Fruit fly (Drosophila melanogaster): Measurements from ENCODE around the gene CG14377.

Gene CG14377

dm6 chr3R:13425470-13426033, 27.9 kb downstream of the CG14377 start, which contains the start of gene Act87E (continued):
- TF ChIP-seq CG13287 (GFP tag; IDR thresholded peaks at IDR 0.05; ENCODE audit: partially characterized antibody) = no peak
- TF ChIP-seq gt (GFP tag; IDR thresholded peaks at IDR 0.05) = no peak
- TF ChIP-seq Dip3 (GFP tag; optimal IDR thresholded peaks at IDR 0.05) = no peak
- no peak for TF ChIP-seq CG14860 (GFP tag; IDR thresholded peaks at IDR 0.05; ENCODE audit: partially characterized antibody)
- TF ChIP-seq CG30020 (tag; optimal IDR thresholded peaks at IDR 0.05) = peak; percentile 46
- TF ChIP-seq Sox100B (GFP tag; optimal IDR thresholded peaks at IDR 0.05) = peak; percentile 85
- no peak for TF ChIP-seq ab (GFP tag; optimal IDR thresholded peaks at IDR 0.05)
- peak; percentile 58 for TF ChIP-seq tin (GFP tag; optimal IDR thresholded peaks at IDR 0.05)
- no peak for TF ChIP-seq ato (GFP tag; IDR thresholded peaks at IDR 0.05; ENCODE audit: partially characterized antibody)
- peak; percentile 1 for TF ChIP-seq Fer3 (tag; optimal IDR thresholded peaks at IDR 0.05)
- no peak for TF ChIP-seq CG6272 (GFP tag; IDR thresholded peaks at IDR 0.05)
- TF ChIP-seq run (tag; optimal IDR thresholded peaks at IDR 0.05) = peak; percentile 37
- TF ChIP-seq CG18262 (tag; optimal IDR thresholded peaks at IDR 0.05) = peak; percentile 90
- no peak for TF ChIP-seq gce (GFP tag; IDR thresholded peaks at IDR 0.05)
- no peak for TF ChIP-seq Chrac-16 (GFP tag; optimal IDR thresholded peaks at IDR 0.05)
- no peak for TF ChIP-seq sens-2 (GFP tag; IDR thresholded peaks at IDR 0.05)
- TF ChIP-seq CG4328 (GFP tag; optimal IDR thresholded peaks at IDR 0.05) = peak; percentile 3
- TF ChIP-seq H2.0 (GFP tag; IDR thresholded peaks at IDR 0.05) = peak; percentile 32; the same call in 1 of the 2 replicates
- no peak; the same call in 1 of the 2 replicates for TF ChIP-seq bbx (GFP tag; IDR thresholded peaks at IDR 0.05; ENCODE audit: partially characterized antibody)
- peak; percentile 41; the same call in 1 of the 3 replicates for TF ChIP-seq Dbx (GFP tag; IDR thresholded peaks at IDR 0.05)
- peak; percentile 89 for TF ChIP-seq CG31441 (GFP tag; IDR thresholded peaks at IDR 0.05)
- no peak for TF ChIP-seq fd64A (GFP tag; optimal IDR thresholded peaks at IDR 0.05)
- peak; percentile 78 for TF ChIP-seq Ssrp (tag; optimal IDR thresholded peaks at IDR 0.05)
- peak; percentile 73 for TF ChIP-seq CG15601 (tag; optimal IDR thresholded peaks at IDR 0.05)
- TF ChIP-seq Stat92E (GFP tag; optimal IDR thresholded peaks at IDR 0.05) = peak in 1 of 3 experiments; percentile 50
- TF ChIP-seq sd (tag; optimal IDR thresholded peaks at IDR 0.05) = peak; percentile 4
- TF ChIP-seq Ets97D (GFP tag; optimal IDR thresholded peaks at IDR 0.05) = no peak
- peak; percentile 45 for TF ChIP-seq CG11723 (GFP tag; optimal IDR thresholded peaks at IDR 0.05)
- TF ChIP-seq TFAM (GFP tag; optimal IDR thresholded peaks at IDR 0.05) = no peak
- no peak for TF ChIP-seq Mad (GFP tag; optimal IDR thresholded peaks at IDR 0.05)
- no peak for TF ChIP-seq crp (GFP tag; optimal IDR thresholded peaks at IDR 0.05)
- TF ChIP-seq CG2889 (GFP tag; IDR thresholded peaks at IDR 0.05) = no peak
- no peak for TF ChIP-seq CG17912 (GFP tag; optimal IDR thresholded peaks at IDR 0.05)
- TF ChIP-seq slp2 (GFP tag; optimal IDR thresholded peaks at IDR 0.05) = no peak
- no peak for TF ChIP-seq inv (GFP tag; IDR thresholded peaks at IDR 0.05; ENCODE audit: partially characterized antibody)
- TF ChIP-seq B-H2 (GFP tag; optimal IDR thresholded peaks at IDR 0.05) = no peak
- TF ChIP-seq NC2α (GFP tag; optimal IDR thresholded peaks at IDR 0.05) = no peak
- TF ChIP-seq pho (GFP tag; optimal IDR thresholded peaks at IDR 0.05) = no peak
- no peak for TF ChIP-seq CG8478 (optimal IDR thresholded peaks at IDR 0.05)
- no peak for TF ChIP-seq CG3163 (GFP tag; optimal IDR thresholded peaks at IDR 0.05)
- TF ChIP-seq sna (GFP tag; IDR thresholded peaks at IDR 0.05; ENCODE audit: partially characterized antibody) = no peak
- no peak for TF ChIP-seq Sry-δ (GFP tag; optimal IDR thresholded peaks at IDR 0.05)
- TF ChIP-seq CG6689 (GFP tag; IDR thresholded peaks at IDR 0.05) = peak; percentile 60; the same call in 1 of the 2 replicates
- TF ChIP-seq CG9215 (GFP tag; IDR thresholded peaks at IDR 0.05) = 0 out of 2 replicates have a peak, but pooled peaks have one; percentile 38
- no peak for TF ChIP-seq CG34422 (GFP tag; IDR thresholded peaks at IDR 0.05)
- no peak for TF ChIP-seq Gug (GFP tag; IDR thresholded peaks at IDR 0.05)
- peak; percentile 9 for TF ChIP-seq CG15011 (GFP tag; optimal IDR thresholded peaks at IDR 0.05)
- TF ChIP-seq unc-4 (GFP tag; IDR thresholded peaks at IDR 0.05; ENCODE audit: partially characterized antibody) = no peak
- no peak for TF ChIP-seq ken (GFP tag; IDR thresholded peaks at IDR 0.05)
- TF ChIP-seq GATAe (GFP tag; conservative IDR thresholded peaks at IDR 0.05) = no peak
